Comparison of ENCODE assay signal across 5 worm cellular contexts in the genomic region with DNA sequence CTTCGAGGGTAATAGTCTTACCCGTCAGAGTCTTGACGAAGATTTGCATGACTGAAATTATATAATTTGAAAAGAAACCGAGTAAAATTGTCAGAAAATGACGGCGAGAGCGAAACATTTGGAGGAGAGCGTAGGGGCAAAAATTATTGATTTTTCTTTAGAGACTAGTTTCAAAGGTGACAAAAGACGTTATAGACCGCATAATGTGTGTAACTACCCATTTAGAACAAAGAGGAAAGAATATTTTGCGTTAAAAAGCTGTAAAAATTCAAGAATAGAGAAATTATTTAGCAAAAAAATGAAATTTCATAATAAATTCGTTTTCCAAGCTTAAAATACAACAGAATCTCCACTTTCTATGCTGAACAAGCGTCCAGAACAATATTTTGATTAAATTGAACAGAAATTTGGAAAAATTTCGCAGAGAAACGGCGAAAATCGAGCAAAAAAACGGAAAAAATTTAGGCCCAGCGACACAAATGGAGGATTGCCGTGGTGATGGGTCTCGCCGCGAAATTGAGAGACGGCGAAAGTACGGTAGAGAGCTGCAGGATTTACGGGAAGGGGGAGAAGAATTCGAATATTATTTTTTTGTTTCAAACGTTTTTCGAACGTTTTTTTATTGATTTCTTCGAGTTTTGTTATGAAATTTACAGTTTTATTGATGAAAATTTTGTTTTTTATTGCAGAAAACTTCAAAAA.
TF ChIP-seq lines count a peak whose summit lies in the region.

A gene (minus strand): TSS at position 51 of the 702 bp plus-strand sequence.
A gene (plus strand): TSS at position 690 of the 702 bp plus-strand sequence.

TF ChIP-seq in whole organism, L1 larva, 84 proteins besides CTCF, POLR2A, EP300 and RAD21 (continues in another document):
- peak; percentile 91 for TF ChIP-seq fkh-8 (tag; optimal IDR thresholded peaks at IDR 0.05; lab: Kevin White, UChicago)
- TF ChIP-seq lin-35 (GFP tag; optimal IDR thresholded peaks at IDR 0.05; lab: Kevin White, UChicago): peak; percentile 83 to 91
- peak; percentile 45 for TF ChIP-seq snpc-4 (tag; optimal IDR thresholded peaks at IDR 0.05; lab: Kevin White, UChicago)
- TF ChIP-seq elt-2 (tag; optimal IDR thresholded peaks at IDR 0.05; lab: Kevin White, UChicago): peak; percentile 61
- TF ChIP-seq C34B4.2 (tag; optimal IDR thresholded peaks at IDR 0.05; lab: Kevin White, UChicago): no peak
- TF ChIP-seq tbx-2 (tag; optimal IDR thresholded peaks at IDR 0.05; lab: Kevin White, UChicago): peak; percentile 91
- peak; percentile 69 for TF ChIP-seq zip-4 (GFP tag; optimal IDR thresholded peaks at IDR 0.05; lab: Kevin White, UChicago)
- no peak for TF ChIP-seq zag-1 (tag; optimal IDR thresholded peaks at IDR 0.05; lab: Kevin White, UChicago)
- no peak for TF ChIP-seq sptf-1 (tag; optimal IDR thresholded peaks at IDR 0.05; lab: Kevin White, UChicago)
- peak in 1 of 2 experiments; percentile 64 for TF ChIP-seq ztf-11 (tag; optimal IDR thresholded peaks at IDR 0.05; lab: Kevin White, UChicago)
- no peak for TF ChIP-seq nhr-28 (tag; optimal IDR thresholded peaks at IDR 0.05; lab: Kevin White, UChicago)
- TF ChIP-seq sup-37 (GFP tag; optimal IDR thresholded peaks at IDR 0.05; lab: Kevin White, UChicago): peak; percentile 44
- peak; percentile 85 for TF ChIP-seq isw-1 (GFP tag; IDR thresholded peaks at IDR 0.05; lab: Robert Waterston, UW)
- TF ChIP-seq egl-13 (tag; optimal IDR thresholded peaks at IDR 0.05; lab: Kevin White, UChicago): peak; percentile 67
- TF ChIP-seq lin-13 (GFP tag; optimal IDR thresholded peaks at IDR 0.05; lab: Kevin White, UChicago): peak; percentile 88

TF ChIP-seq in whole organism, L3 larva, 47 proteins besides CTCF, POLR2A, EP300 and RAD21 (continues in another document):
- peak; percentile 76 for TF ChIP-seq nhr-25 (tag; optimal IDR thresholded peaks at IDR 0.05; lab: Kevin White, UChicago)
- peak; percentile 56 for TF ChIP-seq elt-2 (tag; optimal IDR thresholded peaks at IDR 0.05; lab: Kevin White, UChicago)
- TF ChIP-seq mml-1 (tag; optimal IDR thresholded peaks at IDR 0.05; lab: Kevin White, UChicago): no peak
- peak; percentile 66 for TF ChIP-seq skn-1 (tag; optimal IDR thresholded peaks at IDR 0.05; lab: Kevin White, UChicago)
- peak; percentile 76 for TF ChIP-seq nhr-43 (tag; optimal IDR thresholded peaks at IDR 0.05; lab: Kevin White, UChicago; ENCODE audit: poor library complexity, severe bottlenecking)
- no peak for TF ChIP-seq sea-2 (GFP tag; optimal IDR thresholded peaks at IDR 0.05; lab: Kevin White, UChicago)
- TF ChIP-seq eor-1 (tag; optimal IDR thresholded peaks at IDR 0.05; lab: Kevin White, UChicago): no peak
- no peak for TF ChIP-seq ztf-11 (tag; optimal IDR thresholded peaks at IDR 0.05; lab: Kevin White, UChicago)
- peak; percentile 13 for TF ChIP-seq zag-1 (tag; optimal IDR thresholded peaks at IDR 0.05; lab: Kevin White, UChicago)
- TF ChIP-seq lin-39 (tag; optimal IDR thresholded peaks at IDR 0.05; lab: Kevin White, UChicago): peak; percentile 95
- peak; percentile 88 for TF ChIP-seq lin-15B (tag; optimal IDR thresholded peaks at IDR 0.05; lab: Kevin White, UChicago)
- TF ChIP-seq ztf-4 (tag; optimal IDR thresholded peaks at IDR 0.05; lab: Kevin White, UChicago): no peak
- peak; percentile 92 for TF ChIP-seq pha-4 (tag; optimal IDR thresholded peaks at IDR 0.05; lab: Kevin White, UChicago)
- no peak for TF ChIP-seq unc-62 (GFP tag; optimal IDR thresholded peaks at IDR 0.05; lab: Kevin White, UChicago)
- TF ChIP-seq snpc-4 (tag; optimal IDR thresholded peaks at IDR 0.05; lab: Kevin White, UChicago): peak; percentile 11
- TF ChIP-seq ceh-16 (tag; optimal IDR thresholded peaks at IDR 0.05; lab: Kevin White, UChicago): no peak
- no peak for TF ChIP-seq nhr-76 (tag; optimal IDR thresholded peaks at IDR 0.05; lab: Kevin White, UChicago)

TF ChIP-seq in whole organism, early embryonic, 17 proteins besides CTCF, POLR2A, EP300 and RAD21:
- TF ChIP-seq F13C5.2 (tag; optimal IDR thresholded peaks at IDR 0.05; lab: Kevin White, UChicago) (peak; percentile 44), ama-1 (optimal IDR thresholded peaks at IDR 0.05; lab: Kevin White, UChicago) (no peak), tbx-37 (GFP tag; conservative IDR thresholded peaks at IDR 0.05; lab: Robert Waterston, UW) (no peak)
TF ChIP-seq in whole organism, early embryonic: peak in this region for 1.

TF ChIP-seq in whole organism, midembryonic, 9 proteins besides CTCF, POLR2A, EP300 and RAD21:
- TF ChIP-seq ztf-29 (GFP tag; IDR thresholded peaks at IDR 0.05; lab: Robert Waterston, UW) (no peak), klf-2 (GFP tag; conservative IDR thresholded peaks at IDR 0.05; lab: Robert Waterston, UW) (no peak), tab-1 (GFP tag; IDR thresholded peaks at IDR 0.05; lab: Robert Waterston, UW) (no peak), ztf-23 (GFP tag; IDR thresholded peaks at IDR 0.05; lab: Robert Waterston, UW) (0 out of 2 replicates have a peak, but pooled peaks have one; percentile 25), cog-1 (tag; optimal IDR thresholded peaks at IDR 0.05; lab: Kevin White, UChicago) (peak; percentile 10), ref-1 (GFP tag; conservative IDR thresholded peaks at IDR 0.05; lab: Robert Waterston, UW) (no peak), med-1 (GFP tag; optimal IDR thresholded peaks at IDR 0.05; lab: Kevin White, UChicago; ENCODE audit: insufficient read depth) (no peak), T22C8.4 (GFP tag; IDR thresholded peaks at IDR 0.05; lab: Robert Waterston, UW) (peak; percentile 26; the same call in 1 of the 2 replicates), flt-1 (GFP tag; IDR thresholded peaks at IDR 0.05; lab: Robert Waterston, UW) (no peak)

TF ChIP-seq in whole organism, young adult, 124 proteins besides CTCF, POLR2A, EP300 and RAD21 (continues in another document):
- TF ChIP-seq lir-1 (GFP tag; conservative IDR thresholded peaks at IDR 0.05; lab: Robert Waterston, UW): peak; percentile 43; the same call in 1 of the 2 replicates
- no peak for TF ChIP-seq ccch-3 (GFP tag; optimal IDR thresholded peaks at IDR 0.05; lab: Kevin White, UChicago)
- TF ChIP-seq xnd-1 (tag; optimal IDR thresholded peaks at IDR 0.05; lab: Kevin White, UChicago): peak; percentile 64
- TF ChIP-seq attf-3 (GFP tag; conservative IDR thresholded peaks at IDR 0.05; lab: Robert Waterston, UW): no peak
- no peak for TF ChIP-seq nhr-80 (tag; optimal IDR thresholded peaks at IDR 0.05; lab: Kevin White, UChicago)
- TF ChIP-seq K12H6.12 (tag; optimal IDR thresholded peaks at IDR 0.05; lab: Kevin White, UChicago): peak; percentile 68
- TF ChIP-seq nfyb-1 (GFP tag; IDR thresholded peaks at IDR 0.05; lab: Robert Waterston, UW): peak; percentile 86
- TF ChIP-seq hlh-12 (tag; optimal IDR thresholded peaks at IDR 0.05; lab: Kevin White, UChicago): no peak
- no peak for TF ChIP-seq nhr-27 (tag; optimal IDR thresholded peaks at IDR 0.05; lab: Kevin White, UChicago)
- no peak for TF ChIP-seq F39B2.1 (GFP tag; IDR thresholded peaks at IDR 0.05; lab: Robert Waterston, UW)
- TF ChIP-seq attf-5 (GFP tag; optimal IDR thresholded peaks at IDR 0.05; lab: Kevin White, UChicago): peak; percentile 89
- TF ChIP-seq akir-1 (GFP tag; optimal IDR thresholded peaks at IDR 0.05; lab: Kevin White, UChicago): no peak
- TF ChIP-seq let-607 (tag; optimal IDR thresholded peaks at IDR 0.05; lab: Kevin White, UChicago): peak in 1 of 2 experiments; percentile 67
- peak; percentile 82 for TF ChIP-seq madf-3 (GFP tag; IDR thresholded peaks at IDR 0.05; lab: Robert Waterston, UW)
- TF ChIP-seq mxl-1 (tag; optimal IDR thresholded peaks at IDR 0.05; lab: Kevin White, UChicago): no peak
- TF ChIP-seq fkh-3 (tag; optimal IDR thresholded peaks at IDR 0.05; lab: Kevin White, UChicago): no peak
- no peak for TF ChIP-seq F52B5.7 (tag; optimal IDR thresholded peaks at IDR 0.05; lab: Kevin White, UChicago)
- no peak for TF ChIP-seq nhr-179 (tag; optimal IDR thresholded peaks at IDR 0.05; lab: Kevin White, UChicago)
- no peak for TF ChIP-seq F10E7.11 (tag; optimal IDR thresholded peaks at IDR 0.05; lab: Kevin White, UChicago)
- TF ChIP-seq ztf-25 (GFP tag; IDR thresholded peaks at IDR 0.05; lab: Robert Waterston, UW): no peak
- peak; percentile 10 for TF ChIP-seq rpc-1 (optimal IDR thresholded peaks at IDR 0.05; lab: Kevin White, UChicago)
- TF ChIP-seq rpc-1 (tag; optimal IDR thresholded peaks at IDR 0.05; lab: Kevin White, UChicago): no peak
- TF ChIP-seq ztf-18 (tag; optimal IDR thresholded peaks at IDR 0.05; lab: Kevin White, UChicago): no peak
- no peak for TF ChIP-seq sea-2 (GFP tag; IDR thresholded peaks at IDR 0.05; lab: Robert Waterston, UW)
- peak; percentile 51 for TF ChIP-seq him-1 (tag; optimal IDR thresholded peaks at IDR 0.05; lab: Kevin White, UChicago)
- no peak for TF ChIP-seq zim-3 (tag; optimal IDR thresholded peaks at IDR 0.05; lab: Kevin White, UChicago)
- TF ChIP-seq ceh-100 (GFP tag; IDR thresholded peaks at IDR 0.05; lab: Robert Waterston, UW): peak; percentile 69
- no peak for TF ChIP-seq dpff-1 (tag; optimal IDR thresholded peaks at IDR 0.05; lab: Kevin White, UChicago)
- TF ChIP-seq D2030.7 (GFP tag; IDR thresholded peaks at IDR 0.05; lab: Robert Waterston, UW): peak; percentile 79
- TF ChIP-seq egl-18 (GFP tag; IDR thresholded peaks at IDR 0.05; lab: Robert Waterston, UW): no peak
- peak; percentile 55; the same call in 1 of the 2 replicates for TF ChIP-seq B0336.3 (GFP tag; IDR thresholded peaks at IDR 0.05; lab: Robert Waterston, UW)
- no peak for TF ChIP-seq ceh-79 (tag; optimal IDR thresholded peaks at IDR 0.05; lab: Kevin White, UChicago)
- TF ChIP-seq snpc-1.1 (tag; optimal IDR thresholded peaks at IDR 0.05; lab: Kevin White, UChicago; ENCODE audit: insufficient read depth): peak; percentile 16
- no peak for TF ChIP-seq lsy-27 (tag; optimal IDR thresholded peaks at IDR 0.05; lab: Kevin White, UChicago; ENCODE audit: borderline replicate concordance, insufficient read depth)
- no peak for TF ChIP-seq aptf-2 (GFP tag; conservative IDR thresholded peaks at IDR 0.05; lab: Robert Waterston, UW)
- no peak for TF ChIP-seq ztf-22 (GFP tag; optimal IDR thresholded peaks at IDR 0.05; lab: Kevin White, UChicago)
- TF ChIP-seq mcd-1 (GFP tag; IDR thresholded peaks at IDR 0.05; lab: Robert Waterston, UW): peak; percentile 90
- peak; percentile 77 for TF ChIP-seq K11D2.4 (GFP tag; IDR thresholded peaks at IDR 0.05; lab: Robert Waterston, UW)
- no peak for TF ChIP-seq tbx-9 (tag; optimal IDR thresholded peaks at IDR 0.05; lab: Kevin White, UChicago; ENCODE audit: borderline replicate concordance)
- TF ChIP-seq B0261.1 (tag; optimal IDR thresholded peaks at IDR 0.05; lab: Kevin White, UChicago): no peak
- TF ChIP-seq lsl-1 (GFP tag; optimal IDR thresholded peaks at IDR 0.05; lab: Kevin White, UChicago): peak; percentile 96
- peak; percentile 77 for TF ChIP-seq Y53G8AR.9 (GFP tag; conservative IDR thresholded peaks at IDR 0.05; lab: Robert Waterston, UW)
